Worm (Caenorhabditis elegans) whole organism, midembryonic: ENCODE data around the gene F54F7.9.

ENCODE experiments used
- T22C8.4 ChIP-seq: fragments of 200-800 bp; sonication (Bioruptor generic); IDR thresholded peaks from 2 replicates; pipeline ENCODE4 v1.3.6; 2022; ENCODE audit warnings: missing genetic modification characterization, missing compliant biosample characterization
- cog-1 ChIP-seq: sonication (generic microtip); optimal IDR thresholded peaks from 2 replicates; lab custom pipeline; 2016; ENCODE audit warnings: missing genetic modification characterization, missing compliant biosample characterization
- flt-1 ChIP-seq: fragments of 200-800 bp; sonication (Bioruptor generic); IDR thresholded peaks from 2 replicates; pipeline ENCODE4 v1.3.6; 2022; ENCODE audit warnings: missing genetic modification characterization, missing compliant biosample characterization
- klf-2 ChIP-seq: fragments of 200-800 bp; sonication (Bioruptor generic); conservative IDR thresholded peaks from 2 replicates; pipeline ENCODE4 v1.3.6; 2022; ENCODE audit warnings: missing genetic modification reagents, missing genetic modification characterization, missing compliant biosample characterization
- med-1 ChIP-seq: sonication (generic microtip); optimal IDR thresholded peaks from 2 replicates; lab custom pipeline; 2017; ENCODE audit warnings: missing genetic modification characterization, mild to moderate bottlenecking, missing compliant biosample characterization, antibody characterized with exemption, missing genetic modification reagents; ENCODE audit not compliant: insufficient read depth
- ref-1 ChIP-seq: fragments of 200-800 bp; sonication (Bioruptor generic); conservative IDR thresholded peaks from 2 replicates; pipeline ENCODE4 v1.3.6; 2022; ENCODE audit warnings: missing genetic modification reagents, missing genetic modification characterization, missing compliant biosample characterization
- tab-1 ChIP-seq: fragments of 200-800 bp; sonication (Bioruptor generic); IDR thresholded peaks from 2 replicates; pipeline ENCODE4 v1.3.6; 2022; ENCODE audit warnings: missing genetic modification characterization, missing compliant biosample characterization
- ztf-23 ChIP-seq: fragments of 200-800 bp; sonication (Bioruptor generic); IDR thresholded peaks from 2 replicates; pipeline ENCODE4 v1.3.6; 2022; ENCODE audit warnings: missing genetic modification reagents, missing genetic modification characterization, missing compliant biosample characterization
- ztf-29 ChIP-seq: fragments of 200-800 bp; sonication (Bioruptor generic); IDR thresholded peaks from 2 replicates; pipeline ENCODE4 v1.3.6; 2022; ENCODE audit warnings: missing genetic modification reagents, missing genetic modification characterization, missing compliant biosample characterization

Gene F54F7.9

DNA sequence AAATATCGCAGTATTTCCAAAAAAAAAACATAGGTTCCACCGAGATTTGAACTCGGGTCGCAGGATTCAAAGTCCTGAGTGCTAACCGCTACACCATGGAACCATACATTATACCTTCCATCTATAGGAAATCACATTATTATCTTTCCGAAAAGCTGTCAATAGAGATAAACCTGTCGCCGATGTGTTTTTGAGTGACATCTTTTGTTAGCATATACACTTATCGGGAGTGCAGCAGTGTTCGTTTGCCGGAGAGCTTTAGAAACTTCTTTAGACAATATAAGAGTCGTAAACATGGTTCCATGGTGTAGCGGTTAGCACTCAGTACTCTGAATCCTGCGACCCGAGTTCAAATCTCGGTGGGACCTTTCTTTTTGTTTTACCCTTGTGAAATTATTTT is 23.7 kb upstream of the F54F7.9 start:
- no peak for TF ChIP-seq cog-1 (tag; lab: Kevin White, UChicago)
- no peak for TF ChIP-seq med-1 (GFP tag; lab: Kevin White, UChicago)
- no peak for TF ChIP-seq tab-1 (GFP tag; lab: Robert Waterston, UW)
- no peak for TF ChIP-seq T22C8.4 (GFP tag; lab: Robert Waterston, UW)
- TF ChIP-seq ztf-23 (GFP tag; lab: Robert Waterston, UW), result no peak
- TF ChIP-seq flt-1, result no peak
- TF ChIP-seq ref-1, result no peak
- TF ChIP-seq klf-2 (GFP tag; lab: Robert Waterston, UW), result no peak
- TF ChIP-seq ztf-29, result no peak

ce11 chrX:11870393-11870792 is 21.9 kb upstream of the F54F7.9 start:
- no peak for TF ChIP-seq flt-1
- TF ChIP-seq med-1 (GFP tag; lab: Kevin White, UChicago), result no peak
- TF ChIP-seq ztf-23 (GFP tag; lab: Robert Waterston, UW), result no peak
- no peak for TF ChIP-seq klf-2 (GFP tag; lab: Robert Waterston, UW)
- no peak for TF ChIP-seq ref-1
- no peak for TF ChIP-seq T22C8.4 (GFP tag; lab: Robert Waterston, UW)
- no peak for TF ChIP-seq tab-1 (GFP tag; lab: Robert Waterston, UW)
- TF ChIP-seq ztf-29, result no peak
- no peak for TF ChIP-seq cog-1 (tag; lab: Kevin White, UChicago)

DNA sequence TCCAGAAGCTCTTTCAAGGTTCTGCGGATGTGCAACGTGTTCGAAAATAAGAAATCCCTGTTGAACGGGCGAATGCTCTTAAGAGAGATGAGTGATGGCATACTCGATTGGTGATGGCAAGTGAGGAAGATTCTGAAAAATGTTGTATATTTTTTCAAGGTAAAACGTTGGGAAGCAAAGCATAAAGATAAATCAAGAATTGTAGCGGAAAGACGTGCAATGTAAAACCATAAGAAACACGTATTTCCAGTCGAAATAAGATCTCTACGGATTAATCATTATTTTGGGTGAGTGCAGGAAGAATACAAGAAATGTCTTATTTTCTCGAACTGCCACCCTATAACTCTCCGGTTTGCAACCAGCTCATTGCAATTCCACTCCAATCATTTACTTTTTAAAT is 20.7 kb upstream of the F54F7.9 start, which contains the start of gene dot-1.2:
TSS of gene dot-1.2 (minus strand) at position 101 of the 400 bp plus-strand sequence.
- no peak for TF ChIP-seq ztf-29
- TF ChIP-seq med-1 (GFP tag; lab: Kevin White, UChicago), result no peak
- TF ChIP-seq cog-1 (tag; lab: Kevin White, UChicago), result no peak
- TF ChIP-seq ref-1, result no peak
- no peak for TF ChIP-seq klf-2 (GFP tag; lab: Robert Waterston, UW)
- TF ChIP-seq ztf-23 (GFP tag; lab: Robert Waterston, UW), result no peak
- no peak for TF ChIP-seq T22C8.4 (GFP tag; lab: Robert Waterston, UW)
- TF ChIP-seq flt-1, result no peak
- no peak for TF ChIP-seq tab-1 (GFP tag; lab: Robert Waterston, UW)

DNA sequence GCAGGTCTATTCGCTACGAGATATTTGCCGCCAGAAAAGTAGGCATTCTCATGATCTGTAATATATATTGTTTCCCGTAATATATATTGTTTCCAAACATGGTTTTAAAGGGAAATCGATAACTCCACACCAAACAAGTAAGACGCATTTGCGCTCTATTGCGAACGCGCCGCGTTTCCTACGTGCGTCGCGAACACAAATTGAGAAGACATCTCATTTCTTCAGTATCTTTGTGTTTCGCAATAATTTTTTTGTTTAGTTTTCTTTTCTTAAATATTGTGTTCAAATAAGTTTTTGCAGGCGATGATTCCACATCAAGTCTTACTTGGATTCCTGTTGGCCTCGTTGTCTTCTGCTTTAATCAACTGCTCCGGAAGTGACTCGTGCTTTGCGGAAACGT is 16.6 kb upstream of the F54F7.9 start, which contains the start of gene F54F7.6:
TSS of gene F54F7.6 (plus strand) at position 301 of the 400 bp plus-strand sequence.
- TF ChIP-seq med-1 (GFP tag; lab: Kevin White, UChicago) (no peak), cog-1 (tag; lab: Kevin White, UChicago) (no peak)

ce11 chrX:11863307-11863706 is 14.8 kb upstream of the F54F7.9 start, which contains the start of gene F54F7.10:
TSS of gene F54F7.10 (plus strand) at chrX:11863607.
- no peak for TF ChIP-seq ztf-29
- TF ChIP-seq ref-1, result no peak
- no peak for TF ChIP-seq ztf-23 (GFP tag; lab: Robert Waterston, UW)
- no peak for TF ChIP-seq cog-1 (tag; lab: Kevin White, UChicago)
- no peak for TF ChIP-seq klf-2 (GFP tag; lab: Robert Waterston, UW)
- TF ChIP-seq med-1 (GFP tag; lab: Kevin White, UChicago), result no peak

DNA sequence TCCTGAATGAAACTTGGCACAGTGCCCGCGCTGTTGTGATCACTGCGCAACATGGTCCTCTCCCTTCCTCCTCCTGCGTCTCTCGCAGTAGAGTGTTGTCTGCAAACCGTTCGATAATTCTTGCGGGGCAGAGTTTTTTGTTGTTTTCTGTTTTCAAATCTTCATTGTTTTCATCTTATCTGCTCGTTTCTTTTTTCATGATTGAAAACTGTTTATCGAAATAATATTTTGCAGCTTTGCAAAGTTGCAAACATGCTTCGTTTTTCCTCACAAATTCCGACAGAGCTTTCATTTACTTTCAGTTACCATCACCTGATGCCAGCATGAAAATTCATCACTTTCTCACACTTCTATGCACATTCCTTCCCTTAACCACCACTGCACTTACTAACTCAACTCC is 8.7 kb upstream of the F54F7.9 start, which contains the start of gene mes-1:
TSS of gene mes-1 (plus strand) at position 301 of the 400 bp plus-strand sequence.
- no peak for TF ChIP-seq klf-2 (GFP tag; lab: Robert Waterston, UW)
- no peak for TF ChIP-seq med-1 (GFP tag; lab: Kevin White, UChicago)
- TF ChIP-seq ztf-23 (GFP tag; lab: Robert Waterston, UW), result no peak
- TF ChIP-seq ref-1, result no peak
- TF ChIP-seq flt-1, result no peak
- TF ChIP-seq ztf-29, result no peak
- no peak for TF ChIP-seq cog-1 (tag; lab: Kevin White, UChicago)
- no peak for TF ChIP-seq tab-1 (GFP tag; lab: Robert Waterston, UW)
- TF ChIP-seq T22C8.4 (GFP tag; lab: Robert Waterston, UW), result no peak

- TF ChIP-seq T22C8.4 (GFP tag; lab: Robert Waterston, UW) (no peak), flt-1 (no peak), klf-2 (GFP tag; lab: Robert Waterston, UW) (no peak), ztf-29 (no peak), med-1 (GFP tag; lab: Kevin White, UChicago) (no peak), ztf-23 (GFP tag; lab: Robert Waterston, UW) (no peak), ref-1 (no peak), tab-1 (GFP tag; lab: Robert Waterston, UW) (no peak), cog-1 (tag; lab: Kevin White, UChicago) (no peak)
Observed at ce11 chrX:11856214-11856613, 7.7 kb upstream of the F54F7.9 start.

- no peak for TF ChIP-seq T22C8.4 (GFP tag; lab: Robert Waterston, UW)
- no peak for TF ChIP-seq flt-1
- no peak for TF ChIP-seq ztf-29
- TF ChIP-seq cog-1 (tag; lab: Kevin White, UChicago), result no peak
- no peak for TF ChIP-seq tab-1 (GFP tag; lab: Robert Waterston, UW)
- no peak for TF ChIP-seq klf-2 (GFP tag; lab: Robert Waterston, UW)
- no peak for TF ChIP-seq ztf-23 (GFP tag; lab: Robert Waterston, UW)
- no peak for TF ChIP-seq med-1 (GFP tag; lab: Kevin White, UChicago)
- no peak for TF ChIP-seq ref-1
Observed at ce11 chrX:11854903-11855302, 6.4 kb upstream of the F54F7.9 start, which contains the start of gene F54F7.8. TSS of gene F54F7.8 (minus strand) at chrX:11855003.

ce11 chrX:11854432-11854831 is 5.9 kb upstream of the F54F7.9 start:
- TF ChIP-seq cog-1 (tag; lab: Kevin White, UChicago), result no peak
- TF ChIP-seq ztf-29, result no peak
- TF ChIP-seq ztf-23 (GFP tag; lab: Robert Waterston, UW), result no peak

ce11 chrX:11852494-11852893 is 4.0 kb upstream of the F54F7.9 start, which contains the start of gene xtr-1:
TSS of gene xtr-1 (plus strand) at chrX:11852794.
- TF ChIP-seq ztf-23 (GFP tag; lab: Robert Waterston, UW) (no peak), cog-1 (tag; lab: Kevin White, UChicago) (no peak), med-1 (GFP tag; lab: Kevin White, UChicago) (no peak), flt-1 (no peak), T22C8.4 (GFP tag; lab: Robert Waterston, UW) (no peak), ztf-29 (no peak), tab-1 (GFP tag; lab: Robert Waterston, UW) (no peak), ref-1 (no peak), klf-2 (GFP tag; lab: Robert Waterston, UW) (no peak)
